Worm (Caenorhabditis elegans) whole organism, mixed stage, embryonic: ENCODE data around the gene nac-2.

Experiments
- blmp-1 ChIP-seq: fragments of 150-350 bp; optimal IDR thresholded peaks from 2 replicates; lab custom pipeline; 2014; ENCODE audit warnings: missing biosample characterization, missing genetic modification characterization
- ceh-83 ChIP-seq: fragments of 200-800 bp; sonication (Bioruptor generic); optimal IDR thresholded peaks from 2 replicates; lab custom pipeline; 2018; ENCODE audit warnings: mild to moderate bottlenecking, missing genetic modification characterization, missing compliant biosample characterization
- elt-1 ChIP-seq: sonication (generic microtip); optimal IDR thresholded peaks from 2 replicates; lab custom pipeline; 2017; ENCODE audit warnings: missing genetic modification characterization, mild to moderate bottlenecking, missing compliant biosample characterization, antibody characterized with exemption, moderate library complexity, borderline replicate concordance; ENCODE audit not compliant: insufficient read depth
- elt-3 ChIP-seq: fragments of 150-350 bp; optimal IDR thresholded peaks from 2 replicates; lab custom pipeline; 2014; ENCODE audit warnings: missing biosample characterization, missing genetic modification characterization
- lin-13 ChIP-seq: fragments of 150-350 bp; optimal IDR thresholded peaks from 2 replicates; lab custom pipeline; 2014; ENCODE audit warnings: missing biosample characterization, missing genetic modification characterization
- lin-32 ChIP-seq: fragments of 200-800 bp; sonication (Bioruptor generic); optimal IDR thresholded peaks from 2 replicates; lab custom pipeline; 2018; ENCODE audit warnings: mild to moderate bottlenecking, missing genetic modification characterization, missing compliant biosample characterization
- lsy-2 ChIP-seq: fragments of 150-350 bp; optimal IDR thresholded peaks from 2 replicates; lab custom pipeline; 2014; ENCODE audit warnings: missing biosample characterization, missing genetic modification characterization
- mep-1 ChIP-seq: fragments of 150-350 bp; optimal IDR thresholded peaks from 2 replicates; lab custom pipeline; 2017; ENCODE audit warnings: missing biosample characterization, missing genetic modification reagents, missing genetic modification characterization, inconsistent platforms
- nhr-28 ChIP-seq: fragments of 150-350 bp; optimal IDR thresholded peaks from 2 replicates; lab custom pipeline; 2014; ENCODE audit warnings: missing biosample characterization, missing genetic modification characterization
- pha-4 ChIP-seq: fragments of 150-350 bp; optimal IDR thresholded peaks from 2 replicates; lab custom pipeline; 2018; ENCODE audit warnings: missing biosample characterization, missing genetic modification reagents, missing genetic modification characterization
- unc-39 ChIP-seq: fragments of 150-350 bp; optimal IDR thresholded peaks from 2 replicates; lab custom pipeline; 2014; ENCODE audit warnings: missing biosample characterization, missing genetic modification characterization
- ztf-11 ChIP-seq: fragments of 150-350 bp; optimal IDR thresholded peaks from 2 replicates; lab custom pipeline; 2014; ENCODE audit warnings: missing biosample characterization, missing genetic modification characterization

DNA sequence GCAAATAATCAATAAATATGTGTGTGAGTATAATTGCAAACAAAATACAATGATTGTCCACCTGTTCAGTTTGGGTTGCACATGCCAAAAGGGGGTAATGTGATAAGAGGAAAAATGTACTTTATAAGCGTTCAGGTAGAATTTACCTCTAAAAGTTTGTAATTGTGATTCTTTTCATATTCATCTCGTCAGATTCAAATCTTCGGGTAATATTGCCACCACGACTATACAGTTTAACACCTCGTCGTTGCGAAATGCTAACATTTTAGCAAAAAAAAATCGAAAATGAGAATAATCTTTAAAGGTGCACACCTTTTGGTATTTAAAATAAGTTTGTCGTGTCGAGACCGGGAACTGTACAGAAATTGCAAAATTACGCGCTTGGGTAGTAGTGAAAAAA, at the start of gene nac-2:
- no peak for TF ChIP-seq blmp-1 (tag; lab: Kevin White, UChicago)
- TF ChIP-seq unc-39, result no peak
- TF ChIP-seq elt-1 (tag; lab: Kevin White, UChicago), result no peak
- no peak for TF ChIP-seq lsy-2
- TF ChIP-seq nhr-28, result no peak
- TF ChIP-seq ceh-83, result no peak
- TF ChIP-seq lin-13 (tag; lab: Kevin White, UChicago), result no peak
- TF ChIP-seq ztf-11 (tag; lab: Kevin White, UChicago), result no peak
- no peak for TF ChIP-seq pha-4 (tag; lab: Kevin White, UChicago)
- TF ChIP-seq elt-3 (tag; lab: Kevin White, UChicago), result no peak
- no peak for TF ChIP-seq mep-1
- no peak for TF ChIP-seq lin-32 (GFP tag; lab: Kevin White, UChicago)
